Fruit fly (Drosophila melanogaster): ENCODE measurements around the gene PH4alphaSG1.

The PH4alphaSG1 gene

DNA sequence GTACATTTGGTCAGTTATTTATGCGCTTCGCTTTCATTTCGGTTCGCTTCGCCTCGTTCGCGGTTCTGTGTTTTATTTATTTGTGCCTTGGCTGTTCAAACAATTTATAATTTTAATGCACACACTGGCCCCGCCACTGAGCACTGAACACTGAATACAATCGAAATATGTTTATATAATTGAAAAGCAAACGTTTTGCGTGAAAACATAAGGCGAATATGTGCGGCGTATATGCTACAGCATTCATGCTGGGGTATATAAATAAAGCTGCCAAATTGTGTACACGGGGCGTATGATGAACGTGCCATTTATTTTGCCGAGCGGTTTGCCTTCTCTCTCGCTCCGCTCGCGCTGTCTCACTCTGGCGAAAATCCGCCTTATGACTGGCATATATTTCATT, 31.5 kb upstream of the PH4alphaSG1 start:
- TF ChIP-seq Hr78 (GFP tag; optimal IDR thresholded peaks at IDR 0.05) (no peak), Dif (GFP tag; optimal IDR thresholded peaks at IDR 0.05; ENCODE audit: partially characterized antibody) (no peak), Jra (GFP tag; optimal IDR thresholded peaks at IDR 0.05) (no peak), sage (GFP tag; optimal IDR thresholded peaks at IDR 0.05) (no peak), brk (GFP tag; optimal IDR thresholded peaks at IDR 0.05) (no peak), pan (optimal IDR thresholded peaks at IDR 0.05) (no peak), CrebA (GFP tag; optimal IDR thresholded peaks at IDR 0.05; ENCODE audit: borderline replicate concordance) (no peak), tai (GFP tag; optimal IDR thresholded peaks at IDR 0.05) (no peak), CG32264 (GFP tag; optimal IDR thresholded peaks at IDR 0.05) (no peak), Rel (GFP tag; optimal IDR thresholded peaks at IDR 0.05) (no peak), Rel (tag; optimal IDR thresholded peaks at IDR 0.05) (no peak), psq (GFP tag; optimal IDR thresholded peaks at IDR 0.05) (no peak), GATAd (GFP tag; optimal IDR thresholded peaks at IDR 0.05) (no peak), HLH106 (tag; optimal IDR thresholded peaks at IDR 0.05) (no peak), dsf (GFP tag; optimal IDR thresholded peaks at IDR 0.05; ENCODE audit: borderline replicate concordance) (no peak), dmrt93B (GFP tag; optimal IDR thresholded peaks at IDR 0.05) (no peak), br (GFP tag; optimal IDR thresholded peaks at IDR 0.05) (no peak), foxo (GFP tag; optimal IDR thresholded peaks at IDR 0.05) (no peak)

DNA sequence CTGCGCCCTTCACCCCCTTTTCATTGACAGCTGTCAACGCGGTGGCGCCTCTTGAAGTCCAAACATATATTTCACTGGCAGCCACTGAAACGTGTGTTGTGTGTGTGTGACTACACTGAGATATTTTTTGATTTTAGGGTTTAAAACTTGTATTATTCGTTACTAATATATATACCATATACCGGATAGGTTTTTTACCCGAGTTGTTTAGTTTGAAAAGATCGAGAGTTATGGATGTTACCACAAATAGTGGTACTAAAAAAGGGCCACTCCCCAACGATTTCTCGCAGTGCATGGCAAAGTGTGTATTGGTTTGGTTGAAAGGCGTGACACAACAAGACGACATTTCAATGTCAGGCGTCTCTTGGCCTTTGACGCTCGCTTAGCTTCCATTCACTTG, 31.0 kb upstream of the PH4alphaSG1 start:
- TF ChIP-seq dmrt93B (GFP tag; optimal IDR thresholded peaks at IDR 0.05) (no peak), foxo (GFP tag; optimal IDR thresholded peaks at IDR 0.05) (no peak)

DNA sequence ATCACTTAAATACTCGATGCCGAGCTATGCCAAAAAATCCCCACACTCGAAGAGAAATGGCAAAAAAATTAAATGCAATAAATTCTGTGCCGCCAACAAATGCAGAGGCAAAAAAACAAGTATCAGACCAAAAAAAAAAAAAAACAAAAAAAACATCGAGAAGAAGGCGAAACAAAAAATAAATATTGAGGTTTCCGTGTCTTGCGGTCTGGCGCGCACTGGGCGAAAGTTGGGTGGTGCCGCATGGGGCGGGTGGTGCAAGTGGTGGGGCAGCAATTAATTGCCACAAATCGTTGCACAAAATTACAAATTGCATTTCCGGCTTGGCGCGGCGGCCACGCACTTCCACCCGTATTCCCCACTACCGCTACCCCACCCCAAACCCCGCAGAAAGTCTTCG, 29.0 kb upstream of the PH4alphaSG1 start:
- TF ChIP-seq Rel (GFP tag; optimal IDR thresholded peaks at IDR 0.05) (no peak), Rel (tag; optimal IDR thresholded peaks at IDR 0.05) (peak; percentile 28), usp (GFP tag; optimal IDR thresholded peaks at IDR 0.05) (no peak)

DNA sequence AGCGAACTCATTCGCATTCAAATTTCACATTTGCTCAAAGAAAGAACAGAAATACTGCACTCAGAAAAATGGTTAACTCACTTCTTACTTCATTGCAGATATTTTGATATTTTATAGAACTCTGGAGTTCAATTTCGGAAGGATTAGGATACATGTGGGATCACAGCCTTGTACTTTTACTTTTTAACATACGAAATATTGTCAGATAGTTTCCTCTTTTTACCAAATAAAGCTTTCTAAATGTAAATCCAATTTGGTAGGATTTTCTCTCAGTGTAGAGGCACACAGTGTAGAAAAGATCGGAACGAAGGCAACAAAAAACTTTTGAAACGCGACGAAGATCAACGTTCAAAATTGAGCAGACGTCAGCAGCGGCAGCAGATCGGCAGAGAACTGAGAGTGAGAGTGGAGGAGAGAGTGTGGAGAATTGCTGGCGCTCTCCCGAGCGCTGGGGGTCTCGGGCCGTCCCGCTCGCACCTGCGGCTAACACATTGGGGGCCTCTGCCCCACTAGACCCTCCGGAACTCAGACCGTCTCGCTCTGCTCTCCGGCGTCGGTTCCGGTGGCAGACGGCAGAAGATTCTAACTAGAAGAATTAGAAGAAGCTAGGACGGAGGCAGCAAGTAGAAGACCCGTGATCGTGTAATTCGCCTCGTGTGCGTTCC, 26.7 kb upstream of the PH4alphaSG1 start, which contains the start of gene tmod:
tmod (plus strand) TSS at position 619 of the 665 bp plus-strand sequence.
- no peak for TF ChIP-seq Dfd (GFP tag; optimal IDR thresholded peaks at IDR 0.05)
- no peak for TF ChIP-seq dsf (GFP tag; optimal IDR thresholded peaks at IDR 0.05; ENCODE audit: borderline replicate concordance)
- no peak for TF ChIP-seq Abd-B (GFP tag; optimal IDR thresholded peaks at IDR 0.05)
- peak; percentile 5 for TF ChIP-seq br (GFP tag; optimal IDR thresholded peaks at IDR 0.05)
- TF ChIP-seq Hr83 (GFP tag; optimal IDR thresholded peaks at IDR 0.05; ENCODE audit: poor library complexity, severe bottlenecking) = no peak
- TF ChIP-seq sv (GFP tag; optimal IDR thresholded peaks at IDR 0.05) = no peak
- peak in 1 of 2 experiments; percentile 17 for TF ChIP-seq foxo (GFP tag; optimal IDR thresholded peaks at IDR 0.05)
- no peak for TF ChIP-seq Jra (GFP tag; optimal IDR thresholded peaks at IDR 0.05)
- TF ChIP-seq GATAd (GFP tag; optimal IDR thresholded peaks at IDR 0.05) = no peak
- no peak for TF ChIP-seq psq (GFP tag; optimal IDR thresholded peaks at IDR 0.05)
- no peak for TF ChIP-seq Rel (GFP tag; optimal IDR thresholded peaks at IDR 0.05)
- no peak for TF ChIP-seq Rel (tag; optimal IDR thresholded peaks at IDR 0.05)
- TF ChIP-seq usp (GFP tag; optimal IDR thresholded peaks at IDR 0.05) = no peak
- no peak for TF ChIP-seq sage (GFP tag; optimal IDR thresholded peaks at IDR 0.05)
- peak; percentile 10 for TF ChIP-seq fru (GFP tag; optimal IDR thresholded peaks at IDR 0.05)
- TF ChIP-seq Sp1 (GFP tag; optimal IDR thresholded peaks at IDR 0.05) = no peak
- TF ChIP-seq jim (GFP tag; optimal IDR thresholded peaks at IDR 0.05) = no peak
- TF ChIP-seq HLH106 (tag; optimal IDR thresholded peaks at IDR 0.05) = peak; percentile 28
- no peak for TF ChIP-seq CG32264 (GFP tag; optimal IDR thresholded peaks at IDR 0.05)
- no peak for TF ChIP-seq N (GFP tag; optimal IDR thresholded peaks at IDR 0.05)
- no peak for TF ChIP-seq CrebA (GFP tag; optimal IDR thresholded peaks at IDR 0.05; ENCODE audit: borderline replicate concordance)
- no peak for TF ChIP-seq lola (GFP tag; optimal IDR thresholded peaks at IDR 0.05)
- TF ChIP-seq dmrt93B (GFP tag; optimal IDR thresholded peaks at IDR 0.05) = no peak
- no peak for TF ChIP-seq CG9705 (GFP tag; optimal IDR thresholded peaks at IDR 0.05)
- TF ChIP-seq rgr (GFP tag; optimal IDR thresholded peaks at IDR 0.05) = no peak
- no peak for TF ChIP-seq Myc (optimal IDR thresholded peaks at IDR 0.05)
- peak in 1 of 2 experiments; percentile 38 for TF ChIP-seq dl (GFP tag; optimal IDR thresholded peaks at IDR 0.05; ENCODE audit: insufficient read depth in 1 of 2, partially characterized antibody in 2 of 2)
- no peak for TF ChIP-seq woc (GFP tag; optimal IDR thresholded peaks at IDR 0.05)
- TF ChIP-seq Dif (GFP tag; optimal IDR thresholded peaks at IDR 0.05; ENCODE audit: partially characterized antibody) = peak; percentile 56
- TF ChIP-seq pan (optimal IDR thresholded peaks at IDR 0.05) = no peak
- no peak for TF ChIP-seq brk (GFP tag; optimal IDR thresholded peaks at IDR 0.05)
- TF ChIP-seq Mio (GFP tag; optimal IDR thresholded peaks at IDR 0.05) = no peak
- no peak for TF ChIP-seq Hnf4 (GFP tag; optimal IDR thresholded peaks at IDR 0.05)
- no peak for TF ChIP-seq Vsx2 (GFP tag; optimal IDR thresholded peaks at IDR 0.05; ENCODE audit: partially characterized antibody)
- no peak for TF ChIP-seq Hr78 (GFP tag; optimal IDR thresholded peaks at IDR 0.05)
- peak; percentile 4 for TF ChIP-seq OdsH (GFP tag; optimal IDR thresholded peaks at IDR 0.05)
- TF ChIP-seq h (GFP tag; optimal IDR thresholded peaks at IDR 0.05) = peak; percentile 55
- TF ChIP-seq ey (GFP tag; optimal IDR thresholded peaks at IDR 0.05) = peak; percentile 24
- no peak for TF ChIP-seq tai (GFP tag; optimal IDR thresholded peaks at IDR 0.05)

Measured in whole organism, wandering third instar larva.